Worm (Caenorhabditis elegans): ENCODE data around the gene nrf-5.

- TF ChIP-seq F49E8.2 (tag; optimal IDR thresholded peaks at IDR 0.05; ENCODE audit: borderline replicate concordance) (no peak), daf-8 (GFP tag; IDR thresholded peaks at IDR 0.05) (no peak), lin-13 (GFP tag; optimal IDR thresholded peaks at IDR 0.05) (no peak), nhr-42 (GFP tag; IDR thresholded peaks at IDR 0.05) (no peak), skn-1 (tag; optimal IDR thresholded peaks at IDR 0.05) (no peak), ctbp-1 (GFP tag; IDR thresholded peaks at IDR 0.05) (no peak), ces-1 (GFP tag; optimal IDR thresholded peaks at IDR 0.05) (no peak), R02D3.7 (tag; optimal IDR thresholded peaks at IDR 0.05) (no peak), ceh-82 (tag; optimal IDR thresholded peaks at IDR 0.05) (no peak), lin-15B (tag; optimal IDR thresholded peaks at IDR 0.05) (no peak), dpl-1 (GFP tag; optimal IDR thresholded peaks at IDR 0.05) (no peak), ztf-11 (tag; optimal IDR thresholded peaks at IDR 0.05) (no peak), php-3 (GFP tag; IDR thresholded peaks at IDR 0.05) (no peak), daf-12 (tag; optimal IDR thresholded peaks at IDR 0.05) (no peak)
Observed at ce11 chrV:13822752-13823151, 5.3 kb upstream of the nrf-5 start, which contains the start of gene hpo-31.

Measured in whole organism, L4 larva.